Worm (Caenorhabditis elegans): ENCODE data around the gene nra-4.

The nra-4 gene

DNA sequence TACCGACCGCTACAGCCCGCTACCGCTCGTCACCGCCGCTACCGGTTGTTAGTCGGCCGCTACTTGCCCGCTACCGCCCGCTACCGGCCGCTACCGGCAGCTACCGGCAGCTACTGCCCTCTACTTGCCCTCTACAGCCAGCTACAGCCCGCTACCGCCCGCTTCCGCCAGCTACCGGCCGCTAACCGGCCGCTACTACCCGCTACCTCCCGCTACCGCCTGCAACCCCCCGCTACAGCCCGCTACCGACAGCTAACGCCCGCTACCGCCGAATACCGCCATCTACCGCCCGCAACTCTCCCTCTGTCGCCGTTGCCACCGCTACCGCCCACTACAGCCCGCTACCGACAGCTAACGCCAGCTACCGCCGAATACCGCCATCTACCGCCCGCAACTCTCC lies 26.9 kb downstream of the nra-4 start (continued):
- TF ChIP-seq nfyb-1 (GFP tag; IDR thresholded peaks at IDR 0.05) (no peak), fkh-3 (tag; optimal IDR thresholded peaks at IDR 0.05) (no peak), Y79H2A.3 (GFP tag; conservative IDR thresholded peaks at IDR 0.05) (no peak), C06A6.2 (GFP tag; conservative IDR thresholded peaks at IDR 0.05) (no peak), C17E4.6 (GFP tag; IDR thresholded peaks at IDR 0.05) (no peak), lin-54 (GFP tag; optimal IDR thresholded peaks at IDR 0.05) (no peak), cebp-1 (GFP tag; IDR thresholded peaks at IDR 0.05) (no peak), cebp-1 (tag; optimal IDR thresholded peaks at IDR 0.05) (no peak), ztf-25 (GFP tag; IDR thresholded peaks at IDR 0.05) (peak; percentile 56; the same call in 1 of the 2 replicates), ztf-22 (GFP tag; optimal IDR thresholded peaks at IDR 0.05) (no peak), repo-1 (tag; optimal IDR thresholded peaks at IDR 0.05) (no peak), zfh-2 (GFP tag; conservative IDR thresholded peaks at IDR 0.05) (peak; percentile 79), chd-7 (tag; optimal IDR thresholded peaks at IDR 0.05) (peak; percentile 4), xnd-1 (tag; optimal IDR thresholded peaks at IDR 0.05) (no peak), snpc-4 (GFP tag; optimal IDR thresholded peaks at IDR 0.05) (no peak), snpc-4 (tag; optimal IDR thresholded peaks at IDR 0.05) (no peak), lir-1 (GFP tag; conservative IDR thresholded peaks at IDR 0.05) (no peak), nfya-1 (tag; optimal IDR thresholded peaks at IDR 0.05; ENCODE audit: borderline replicate concordance, insufficient read depth) (no peak), F23B12.7 (tag; optimal IDR thresholded peaks at IDR 0.05; ENCODE audit: insufficient read depth) (no peak), attf-6 (GFP tag; IDR thresholded peaks at IDR 0.05) (no peak), dpl-1 (GFP tag; optimal IDR thresholded peaks at IDR 0.05) (no peak), unc-62 (GFP tag; optimal IDR thresholded peaks at IDR 0.05) (no peak), F39B2.1 (GFP tag; IDR thresholded peaks at IDR 0.05) (no peak), lin-35 (GFP tag; optimal IDR thresholded peaks at IDR 0.05) (no peak), hlh-26 (GFP tag; conservative IDR thresholded peaks at IDR 0.05) (no peak), madf-8 (GFP tag; conservative IDR thresholded peaks at IDR 0.05) (no peak), egrh-3 (GFP tag; IDR thresholded peaks at IDR 0.05) (peak; percentile 96), sptf-2 (GFP tag; optimal IDR thresholded peaks at IDR 0.05) (no peak), F57A8.1 (GFP tag; optimal IDR thresholded peaks at IDR 0.05) (no peak), lin-40 (tag; optimal IDR thresholded peaks at IDR 0.05) (no peak), F52B5.7 (tag; optimal IDR thresholded peaks at IDR 0.05) (peak; percentile 1), Y95B8A.8 (GFP tag; IDR thresholded peaks at IDR 0.05) (0 out of 2 replicates have a peak, but pooled peaks have one; percentile 44), efl-1 (GFP tag; optimal IDR thresholded peaks at IDR 0.05) (no peak), mcd-1 (GFP tag; IDR thresholded peaks at IDR 0.05) (0 out of 2 replicates have a peak, but pooled peaks have one; percentile 24), ceh-91 (GFP tag; IDR thresholded peaks at IDR 0.05) (no peak), ztf-28 (GFP tag; IDR thresholded peaks at IDR 0.05) (no peak), ztf-6 (GFP tag; IDR thresholded peaks at IDR 0.05) (no peak), ceh-27 (GFP tag; optimal IDR thresholded peaks at IDR 0.05) (peak; percentile 6), mxl-1 (tag; optimal IDR thresholded peaks at IDR 0.05) (no peak), zim-3 (tag; optimal IDR thresholded peaks at IDR 0.05) (no peak), ztf-3 (GFP tag; optimal IDR thresholded peaks at IDR 0.05) (no peak), lsy-27 (tag; optimal IDR thresholded peaks at IDR 0.05; ENCODE audit: borderline replicate concordance, insufficient read depth) (no peak), nhr-80 (tag; optimal IDR thresholded peaks at IDR 0.05) (no peak), B0019.2 (GFP tag; conservative IDR thresholded peaks at IDR 0.05) (no peak), bed-2 (GFP tag; IDR thresholded peaks at IDR 0.05) (no peak), F57C9.4 (tag; optimal IDR thresholded peaks at IDR 0.05) (no peak), Y53F4B.3 (GFP tag; IDR thresholded peaks at IDR 0.05) (no peak), madf-3 (GFP tag; IDR thresholded peaks at IDR 0.05) (no peak)

All from whole organism, young adult.